Worm (Caenorhabditis elegans): ENCODE results near the gene ZC84.6.

DNA sequence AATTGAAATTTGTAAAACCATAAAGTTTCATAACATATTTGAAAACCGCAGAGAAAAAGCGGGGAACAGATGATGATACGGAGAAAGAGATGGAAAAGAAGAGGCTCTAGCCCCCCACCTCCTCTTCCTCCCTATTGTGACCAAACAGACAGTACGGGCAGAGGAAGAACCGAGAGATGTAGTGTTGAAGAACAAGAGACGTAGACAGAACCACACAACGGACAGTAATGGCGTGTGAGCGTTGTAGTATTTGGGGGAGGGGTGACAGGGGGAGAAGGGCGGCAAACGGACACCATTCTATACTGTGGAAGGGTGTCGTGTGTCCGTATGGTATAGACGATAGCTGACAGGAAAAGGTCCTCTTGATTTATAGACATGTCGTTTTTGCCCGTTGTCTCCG lies 23.5 kb downstream of the ZC84.6 start:
- no peak for TF ChIP-seq nhr-12 (tag; optimal IDR thresholded peaks at IDR 0.05)
- TF ChIP-seq nhr-21 (tag; optimal IDR thresholded peaks at IDR 0.05) = no peak
- no peak for TF ChIP-seq ztf-11 (tag; optimal IDR thresholded peaks at IDR 0.05)
- no peak for TF ChIP-seq lsy-2 (tag; optimal IDR thresholded peaks at IDR 0.05)
